Fruit fly (Drosophila melanogaster): ENCODE data around the gene GlcAT-S.
A peak's percentile ranks its signal among the peaks of the same experiment; 100 is the strongest.

The GlcAT-S gene

DNA sequence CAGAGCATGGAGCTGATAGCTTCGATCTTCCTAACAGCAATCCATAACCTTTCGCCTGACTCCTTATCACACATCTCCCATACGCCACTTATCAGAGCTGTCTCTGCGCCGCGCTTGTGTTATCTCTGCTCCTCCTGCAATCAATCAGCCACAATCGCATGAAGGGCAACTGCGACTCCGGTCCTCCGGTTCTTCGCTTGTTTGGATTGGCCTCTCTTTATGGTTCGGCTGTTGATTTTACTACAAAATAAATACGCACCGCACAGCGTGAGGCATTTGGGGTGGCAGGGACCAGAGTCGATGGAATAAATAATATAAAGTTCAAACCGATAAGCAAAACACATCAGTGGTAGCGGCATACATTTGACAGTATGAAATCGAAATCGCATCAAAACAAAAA, 16.8 kb downstream of the GlcAT-S start (continued):
- TF ChIP-seq danr (GFP tag; IDR thresholded peaks at IDR 0.05) (peak; percentile 42), btn (GFP tag; optimal IDR thresholded peaks at IDR 0.05) (peak; percentile 71), TFAM (GFP tag; optimal IDR thresholded peaks at IDR 0.05) (no peak), ash1 (GFP tag; optimal IDR thresholded peaks at IDR 0.05) (peak; percentile 43), gcm (GFP tag; optimal IDR thresholded peaks at IDR 0.05) (peak; percentile 78), Hey (tag; optimal IDR thresholded peaks at IDR 0.05) (peak; percentile 16), Tbp (GFP tag; optimal IDR thresholded peaks at IDR 0.05) (no peak), CG14441 (GFP tag; IDR thresholded peaks at IDR 0.05) (no peak), CG32767 (GFP tag; IDR thresholded peaks at IDR 0.05) (no peak), ems (GFP tag; optimal IDR thresholded peaks at IDR 0.05) (peak; percentile 22), CG6654 (GFP tag; optimal IDR thresholded peaks at IDR 0.05) (no peak), Doc2 (GFP tag; IDR thresholded peaks at IDR 0.05) (no peak), kah (GFP tag; optimal IDR thresholded peaks at IDR 0.05) (no peak), zf30C (GFP tag; optimal IDR thresholded peaks at IDR 0.05) (no peak), CG34422 (GFP tag; IDR thresholded peaks at IDR 0.05) (0 out of 3 replicates have a peak, but pooled peaks have one; percentile 16), CG11696 (GFP tag; IDR thresholded peaks at IDR 0.05) (0 out of 2 replicates have a peak, but pooled peaks have one; percentile 23), CG7745 (tag; optimal IDR thresholded peaks at IDR 0.05) (peak; percentile 82), CG10462 (GFP tag; optimal IDR thresholded peaks at IDR 0.05) (peak; percentile 25), fru (optimal IDR thresholded peaks at IDR 0.05) (no peak), croc (GFP tag; conservative IDR thresholded peaks at IDR 0.05) (peak; percentile 39; the same call in 1 of the 3 replicates), Hsf (GFP tag; optimal IDR thresholded peaks at IDR 0.05) (peak; percentile 26), Gug (GFP tag; IDR thresholded peaks at IDR 0.05) (no peak), CG6683 (GFP tag; optimal IDR thresholded peaks at IDR 0.05) (no peak), CG4282 (GFP tag; optimal IDR thresholded peaks at IDR 0.05) (no peak), CG12942 (GFP tag; optimal IDR thresholded peaks at IDR 0.05) (no peak), en (GFP tag; optimal IDR thresholded peaks at IDR 0.05) (no peak), Hr78 (GFP tag; optimal IDR thresholded peaks at IDR 0.05) (peak in 1 of 2 experiments; percentile 26), Side (GFP tag; optimal IDR thresholded peaks at IDR 0.05) (peak; percentile 75), CG7271 (tag; optimal IDR thresholded peaks at IDR 0.05) (peak; percentile 21), CG13296 (GFP tag; optimal IDR thresholded peaks at IDR 0.05) (peak; percentile 26), mirr (GFP tag; optimal IDR thresholded peaks at IDR 0.05) (peak; percentile 28), CG4328 (GFP tag; optimal IDR thresholded peaks at IDR 0.05) (peak; percentile 62), ara (GFP tag; IDR thresholded peaks at IDR 0.05) (peak; percentile 80), lilli (GFP tag; optimal IDR thresholded peaks at IDR 0.05) (no peak), dmrt11E (tag; optimal IDR thresholded peaks at IDR 0.05) (peak; percentile 83), CG17328 (GFP tag; IDR thresholded peaks at IDR 0.05) (peak; percentile 56; the same call in 1 of the 2 replicates), CG9727 (GFP tag; optimal IDR thresholded peaks at IDR 0.05) (peak; percentile 89), MBD-R2 (GFP tag; IDR thresholded peaks at IDR 0.05) (no peak), so (GFP tag; IDR thresholded peaks at IDR 0.05) (0 out of 3 replicates have a peak, but pooled peaks have one; percentile 47), CG1832 (GFP tag; optimal IDR thresholded peaks at IDR 0.05) (no peak), row (GFP tag; IDR thresholded peaks at IDR 0.05) (no peak), oc (tag; optimal IDR thresholded peaks at IDR 0.05) (peak; percentile 15), CG10209 (GFP tag; optimal IDR thresholded peaks at IDR 0.05) (peak; percentile 71), CG3281 (GFP tag; optimal IDR thresholded peaks at IDR 0.05) (no peak), fd64A (GFP tag; optimal IDR thresholded peaks at IDR 0.05) (peak; percentile 82), CG34376 (GFP tag; optimal IDR thresholded peaks at IDR 0.05) (no peak), ken (GFP tag; IDR thresholded peaks at IDR 0.05) (peak; percentile 66; the same call in 2 of the 3 replicates), vfl (GFP tag; optimal IDR thresholded peaks at IDR 0.05) (no peak), sd (tag; optimal IDR thresholded peaks at IDR 0.05) (no peak), az2 (GFP tag; optimal IDR thresholded peaks at IDR 0.05) (no peak), Mes4 (GFP tag; optimal IDR thresholded peaks at IDR 0.05) (peak; percentile 57), lmd (GFP tag; IDR thresholded peaks at IDR 0.05) (no peak)

Data from whole organism, embryonic.